Worm (Caenorhabditis elegans) whole organism, late embryonic: Measurements from ENCODE around the gene W04H10.6.

Experiments
- pqm-1 ChIP-seq: sonication (generic microtip); optimal IDR thresholded peaks from 2 replicates; lab custom pipeline; 2016; ENCODE audit warnings: missing genetic modification characterization, missing compliant biosample characterization
- tbx-2 ChIP-seq: sonication (generic microtip); optimal IDR thresholded peaks from 2 replicates; lab custom pipeline; 2016; ENCODE audit warnings: missing genetic modification characterization, missing compliant biosample characterization

DNA sequence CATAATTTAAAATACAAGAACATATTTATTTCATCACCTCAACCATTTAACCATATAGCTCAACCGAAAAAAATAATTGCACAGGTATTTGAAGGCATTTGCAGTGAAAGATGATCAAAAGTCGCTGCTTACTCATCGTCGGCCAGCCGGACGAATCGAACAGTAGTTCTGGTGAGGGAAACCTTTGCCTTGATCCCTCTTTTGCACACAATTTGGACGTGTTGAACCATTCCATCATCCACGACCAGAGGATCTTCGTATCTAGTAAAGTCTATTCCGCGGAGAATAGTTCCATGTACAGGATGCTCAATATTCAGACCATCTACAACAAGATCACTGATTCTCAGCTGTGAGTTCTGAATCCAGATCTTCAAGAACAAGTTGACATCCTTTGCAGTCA, 26.3 kb downstream of the W04H10.6 start:
- TF ChIP-seq pqm-1 (tag; lab: Kevin White, UChicago) = no peak
- no peak for TF ChIP-seq tbx-2
